Worm (Caenorhabditis elegans): ENCODE measurements around the gene H03G16.1.

The H03G16.1 gene

DNA sequence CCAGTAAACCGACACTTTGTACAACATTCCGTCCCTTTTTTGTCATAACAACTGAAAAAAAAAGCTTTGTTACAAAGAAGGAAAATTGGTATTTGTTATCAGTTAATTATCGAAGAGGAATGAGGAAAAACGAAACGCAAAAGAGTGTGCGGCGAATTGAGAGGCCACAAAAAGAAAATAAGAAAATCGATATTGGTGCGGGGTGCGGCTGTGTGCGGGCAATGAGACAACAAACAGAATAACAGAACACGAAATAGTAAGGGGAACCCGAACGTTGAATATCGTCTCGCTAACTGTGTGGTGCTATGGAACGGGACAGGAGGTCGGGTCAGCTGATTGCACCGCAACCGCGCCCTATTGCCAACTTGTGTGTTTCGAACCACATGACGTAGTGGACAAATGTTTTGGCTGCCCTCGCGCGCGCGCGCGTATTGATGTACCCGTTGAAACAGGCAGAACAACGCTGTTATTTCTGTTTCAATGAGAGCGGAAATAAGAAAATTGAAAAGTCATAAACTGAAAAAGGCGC lies 13.1 kb upstream of the H03G16.1 start, which contains the start of gene C18B12.4 (continued):
- TF ChIP-seq tag-97 (GFP tag; IDR thresholded peaks at IDR 0.05) (no peak), aly-2 (tag; optimal IDR thresholded peaks at IDR 0.05) (no peak), spr-3 (GFP tag; optimal IDR thresholded peaks at IDR 0.05) (no peak), ztf-7 (tag; optimal IDR thresholded peaks at IDR 0.05) (no peak), zip-2 (tag; optimal IDR thresholded peaks at IDR 0.05) (no peak), F37D6.2 (tag; optimal IDR thresholded peaks at IDR 0.05) (peak; percentile 44), zfp-3 (GFP tag; conservative IDR thresholded peaks at IDR 0.05) (0 out of 2 replicates have a peak, but pooled peaks have one; percentile 36), daf-8 (GFP tag; IDR thresholded peaks at IDR 0.05) (no peak), fkh-10 (GFP tag; optimal IDR thresholded peaks at IDR 0.05) (peak; percentile 59), nhr-48 (tag; optimal IDR thresholded peaks at IDR 0.05) (peak; percentile 76), madf-9 (GFP tag; conservative IDR thresholded peaks at IDR 0.05) (peak; percentile 77; the same call in 1 of the 2 replicates), lin-1 (GFP tag; IDR thresholded peaks at IDR 0.05) (peak; percentile 73; the same call in 1 of the 2 replicates), skn-1 (tag; optimal IDR thresholded peaks at IDR 0.05) (no peak), ces-1 (GFP tag; optimal IDR thresholded peaks at IDR 0.05) (no peak), attf-4 (tag; optimal IDR thresholded peaks at IDR 0.05) (no peak), snpc-1.2 (GFP tag; IDR thresholded peaks at IDR 0.05) (no peak), jun-1 (tag; optimal IDR thresholded peaks at IDR 0.05) (no peak), mes-2 (tag; optimal IDR thresholded peaks at IDR 0.05; ENCODE audit: poor library complexity, severe bottlenecking) (peak; percentile 72), nhr-111 (GFP tag; optimal IDR thresholded peaks at IDR 0.05) (no peak), unc-39 (tag; optimal IDR thresholded peaks at IDR 0.05) (no peak), lin-38 (GFP tag; IDR thresholded peaks at IDR 0.05) (peak; percentile 93), Y105C5A.15 (GFP tag; IDR thresholded peaks at IDR 0.05) (no peak), lin-15B (tag; optimal IDR thresholded peaks at IDR 0.05) (no peak), aha-1 (tag) (peak; percentile 99), dmd-6 (GFP tag; IDR thresholded peaks at IDR 0.05) (peak; percentile 90), sdz-12 (GFP tag; optimal IDR thresholded peaks at IDR 0.05) (no peak), T26A8.4 (GFP tag; IDR thresholded peaks at IDR 0.05) (peak; percentile 54), mxl-3 (GFP tag; optimal IDR thresholded peaks at IDR 0.05) (peak; percentile 92), ZK546.5 (tag; optimal IDR thresholded peaks at IDR 0.05) (no peak), ceh-82 (tag; optimal IDR thresholded peaks at IDR 0.05) (no peak), ceh-28 (tag; optimal IDR thresholded peaks at IDR 0.05) (peak; percentile 45), lir-3 (tag; optimal IDR thresholded peaks at IDR 0.05) (no peak), nhr-41 (GFP tag; IDR thresholded peaks at IDR 0.05) (0 out of 2 replicates have a peak, but pooled peaks have one; percentile 67), F49E8.2 (tag; optimal IDR thresholded peaks at IDR 0.05; ENCODE audit: borderline replicate concordance) (no peak), nhr-237 (tag; optimal IDR thresholded peaks at IDR 0.05) (no peak), hif-1 (tag; optimal IDR thresholded peaks at IDR 0.05) (peak in 1 of 2 experiments; percentile 82), pqm-1 (tag; optimal IDR thresholded peaks at IDR 0.05) (peak; percentile 54), nhr-11 (tag; optimal IDR thresholded peaks at IDR 0.05) (peak; percentile 95), hlh-11 (tag; optimal IDR thresholded peaks at IDR 0.05) (peak; percentile 98), daf-16 (GFP tag; optimal IDR thresholded peaks at IDR 0.05) (peak in 1 of 2 experiments; percentile 70), daf-16 (tag; optimal IDR thresholded peaks at IDR 0.05) (peak; percentile 74), lin-29 (GFP tag; IDR thresholded peaks at IDR 0.05) (peak; percentile 56; the same call in 1 of the 2 replicates), nhr-77 (tag; optimal IDR thresholded peaks at IDR 0.05) (peak; percentile 94), lsy-2 (tag; optimal IDR thresholded peaks at IDR 0.05) (peak; percentile 60 to 80), tra-1 (GFP tag; IDR thresholded peaks at IDR 0.05) (peak; percentile 83), set-16 (GFP tag; IDR thresholded peaks at IDR 0.05) (peak; percentile 88), fos-1 (tag; optimal IDR thresholded peaks at IDR 0.05) (no peak), ceh-20 (GFP tag; IDR thresholded peaks at IDR 0.05) (peak; percentile 84), nhr-28 (tag; optimal IDR thresholded peaks at IDR 0.05) (peak; percentile 93), vab-7 (GFP tag; IDR thresholded peaks at IDR 0.05) (peak; percentile 68), rbr-2 (tag; optimal IDR thresholded peaks at IDR 0.05) (peak; percentile 84), madf-5 (GFP tag; IDR thresholded peaks at IDR 0.05) (no peak)

All from whole organism, L4 larva.